Worm (Caenorhabditis elegans) whole organism, young adult: ENCODE results near the gene K04A8.19.

Experiments used
- F37B4.10 ChIP-seq: fragments of 200-800 bp; sonication (Bioruptor generic); IDR thresholded peaks from 2 replicates; pipeline ENCODE4 v1.3.6; 2022; ENCODE audit warnings: missing genetic modification characterization, missing compliant biosample characterization
- F52B5.7 ChIP-seq: sonication (generic microtip); optimal IDR thresholded peaks from 2 replicates; lab custom pipeline; 2016; ENCODE audit warnings: mild to moderate bottlenecking, missing genetic modification characterization, missing compliant biosample characterization
- ceh-79 ChIP-seq: sonication (generic microtip); optimal IDR thresholded peaks from 2 replicates; lab custom pipeline; 2017; ENCODE audit warnings: mild to moderate bottlenecking, missing genetic modification characterization, missing compliant biosample characterization
- efl-1 ChIP-seq: fragments of 150-350 bp; optimal IDR thresholded peaks from 2 replicates; lab custom pipeline; 2014; ENCODE audit warnings: missing biosample characterization, missing genetic modification reagents, missing genetic modification characterization
- madf-10 ChIP-seq: sonication (generic microtip); optimal IDR thresholded peaks from 2 replicates; lab custom pipeline; 2016; ENCODE audit warnings: mild to moderate bottlenecking, missing genetic modification characterization, missing compliant biosample characterization
- madf-8 ChIP-seq: fragments of 200-800 bp; sonication (Bioruptor generic); conservative IDR thresholded peaks from 2 replicates; pipeline ENCODE4 v1.3.6; 2022; ENCODE audit warnings: missing genetic modification reagents, missing genetic modification characterization, missing compliant biosample characterization
- pbrm-1 ChIP-seq: fragments of 200-800 bp; sonication (Bioruptor generic); IDR thresholded peaks from 2 replicates; pipeline ENCODE4 v1.3.6; 2022; ENCODE audit warnings: missing genetic modification reagents, missing genetic modification characterization, missing compliant biosample characterization
- ztf-26 ChIP-seq: sonication (generic microtip); optimal IDR thresholded peaks from 2 replicates; lab custom pipeline; 2017; ENCODE audit warnings: missing genetic modification characterization, missing compliant biosample characterization

DNA sequence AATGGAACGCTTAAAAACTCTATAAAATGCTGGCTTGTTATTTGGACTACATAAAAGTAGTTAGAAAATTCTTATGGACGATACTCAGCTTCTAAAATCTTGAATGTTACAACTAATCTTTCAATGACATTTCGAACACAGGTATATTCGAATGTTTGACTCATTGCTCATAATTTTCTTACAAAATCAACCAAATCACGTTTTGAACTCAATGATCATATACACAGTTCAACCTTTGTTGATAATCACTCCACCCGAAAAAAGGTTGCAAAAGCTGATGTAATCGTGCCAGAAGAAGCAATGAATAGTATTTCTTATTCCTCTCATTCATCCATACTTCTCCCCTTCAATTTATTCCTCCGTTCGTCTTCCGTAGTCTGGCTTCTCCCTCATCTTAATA, 5.1 kb downstream of the K04A8.19 start, which contains the start of gene K04A8.20:
- no peak for TF ChIP-seq F52B5.7 (tag; lab: Kevin White, UChicago)
- TF ChIP-seq ztf-26 (tag; lab: Kevin White, UChicago), result no peak
- no peak for TF ChIP-seq efl-1 (GFP tag; lab: Kevin White, UChicago)
- no peak for TF ChIP-seq pbrm-1 (GFP tag; lab: Robert Waterston, UW)
- no peak for TF ChIP-seq ceh-79 (tag; lab: Kevin White, UChicago)
- no peak for TF ChIP-seq madf-8 (GFP tag; lab: Robert Waterston, UW)
- TF ChIP-seq madf-10 (tag; lab: Kevin White, UChicago), result no peak
- TF ChIP-seq F37B4.10 (GFP tag; lab: Robert Waterston, UW), result no peak
